Worm (Caenorhabditis elegans) whole organism, midembryonic: ENCODE results near the gene cyn-17.
A peak's percentile ranks its signal among the peaks of the same experiment; 100 is the strongest.

ENCODE experiments used
- T22C8.4 ChIP-seq: fragments of 200-800 bp; sonication (Bioruptor generic); IDR thresholded peaks from 2 replicates; pipeline ENCODE4 v1.3.6; 2022; ENCODE audit warnings: missing genetic modification characterization, missing compliant biosample characterization
- cog-1 ChIP-seq: sonication (generic microtip); optimal IDR thresholded peaks from 2 replicates; lab custom pipeline; 2016; ENCODE audit warnings: missing genetic modification characterization, missing compliant biosample characterization
- flt-1 ChIP-seq: fragments of 200-800 bp; sonication (Bioruptor generic); IDR thresholded peaks from 2 replicates; pipeline ENCODE4 v1.3.6; 2022; ENCODE audit warnings: missing genetic modification characterization, missing compliant biosample characterization
- klf-2 ChIP-seq: fragments of 200-800 bp; sonication (Bioruptor generic); conservative IDR thresholded peaks from 2 replicates; pipeline ENCODE4 v1.3.6; 2022; ENCODE audit warnings: missing genetic modification reagents, missing genetic modification characterization, missing compliant biosample characterization
- med-1 ChIP-seq: sonication (generic microtip); optimal IDR thresholded peaks from 2 replicates; lab custom pipeline; 2017; ENCODE audit warnings: missing genetic modification characterization, mild to moderate bottlenecking, missing compliant biosample characterization, antibody characterized with exemption, missing genetic modification reagents; ENCODE audit not compliant: insufficient read depth
- ref-1 ChIP-seq: fragments of 200-800 bp; sonication (Bioruptor generic); conservative IDR thresholded peaks from 2 replicates; pipeline ENCODE4 v1.3.6; 2022; ENCODE audit warnings: missing genetic modification reagents, missing genetic modification characterization, missing compliant biosample characterization
- tab-1 ChIP-seq: fragments of 200-800 bp; sonication (Bioruptor generic); IDR thresholded peaks from 2 replicates; pipeline ENCODE4 v1.3.6; 2022; ENCODE audit warnings: missing genetic modification characterization, missing compliant biosample characterization
- ztf-23 ChIP-seq: fragments of 200-800 bp; sonication (Bioruptor generic); IDR thresholded peaks from 2 replicates; pipeline ENCODE4 v1.3.6; 2022; ENCODE audit warnings: missing genetic modification reagents, missing genetic modification characterization, missing compliant biosample characterization
- ztf-29 ChIP-seq: fragments of 200-800 bp; sonication (Bioruptor generic); IDR thresholded peaks from 2 replicates; pipeline ENCODE4 v1.3.6; 2022; ENCODE audit warnings: missing genetic modification reagents, missing genetic modification characterization, missing compliant biosample characterization

Gene cyn-17

DNA sequence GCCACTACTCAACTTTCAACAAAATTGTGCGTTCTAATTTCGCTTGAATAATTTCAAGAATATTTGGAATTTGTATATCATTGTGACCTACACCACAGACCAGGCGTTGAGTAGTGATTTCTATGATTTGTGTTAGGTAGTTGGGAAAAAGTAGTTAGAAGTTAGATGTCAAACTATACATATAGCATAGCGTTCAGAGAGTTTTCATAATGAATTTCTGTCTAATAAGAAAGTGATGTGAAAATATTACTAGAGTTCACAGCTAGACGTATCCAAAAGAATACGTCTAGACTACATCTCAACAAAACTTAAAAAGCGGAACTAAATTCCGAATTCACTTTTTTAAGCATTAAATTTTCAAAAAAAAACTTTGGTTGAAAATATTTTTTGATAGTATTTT lies 35.9 kb downstream of the cyn-17 start:
- no peak for TF ChIP-seq flt-1 (GFP tag; lab: Robert Waterston, UW)
- TF ChIP-seq cog-1 (tag; lab: Kevin White, UChicago) = no peak
- TF ChIP-seq med-1 (GFP tag; lab: Kevin White, UChicago) = no peak
- TF ChIP-seq ref-1 (GFP tag; lab: Robert Waterston, UW) = no peak
- TF ChIP-seq ztf-29 (GFP tag; lab: Robert Waterston, UW) = no peak
- no peak for TF ChIP-seq ztf-23
- TF ChIP-seq klf-2 (GFP tag; lab: Robert Waterston, UW) = no peak

DNA sequence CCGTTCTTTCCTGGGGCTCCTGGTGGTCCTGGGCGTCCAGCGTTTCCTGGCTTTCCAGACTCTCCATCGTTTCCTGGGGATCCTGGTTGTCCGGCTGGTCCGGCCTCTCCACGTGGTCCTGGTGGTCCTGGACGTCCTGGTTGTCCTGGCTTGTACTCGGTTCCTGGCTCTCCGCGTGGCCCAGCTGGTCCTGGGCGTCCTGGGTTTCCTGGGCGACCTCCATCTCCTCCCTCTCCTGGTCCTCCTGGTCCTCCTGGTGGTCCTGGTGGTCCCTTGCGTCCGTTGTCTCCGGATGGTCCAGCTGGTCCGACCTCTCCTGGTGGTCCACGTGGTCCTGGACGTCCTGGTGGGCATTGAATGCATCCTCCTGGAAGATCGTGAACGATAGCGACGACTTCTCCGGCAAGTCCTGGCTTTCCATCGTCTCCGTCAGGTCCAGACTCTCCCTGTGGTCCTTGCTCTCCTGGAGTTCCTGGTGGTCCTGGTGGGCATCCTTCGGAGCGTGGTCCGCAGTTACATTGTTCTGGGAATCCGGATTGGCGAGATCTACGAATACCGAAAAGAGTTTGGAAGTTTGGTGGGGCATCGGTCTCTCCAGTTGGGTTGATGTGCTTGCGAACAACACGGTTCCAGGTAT lies 36.6 kb downstream of the cyn-17 start:
- TF ChIP-seq klf-2 (GFP tag; lab: Robert Waterston, UW) (no peak), flt-1 (GFP tag; lab: Robert Waterston, UW) (no peak), T22C8.4 (GFP tag; lab: Robert Waterston, UW) (no peak), ztf-29 (GFP tag; lab: Robert Waterston, UW) (no peak), tab-1 (GFP tag; lab: Robert Waterston, UW) (0 out of 2 replicates have a peak, but pooled peaks have one; percentile 17), ref-1 (GFP tag; lab: Robert Waterston, UW) (no peak), med-1 (GFP tag; lab: Kevin White, UChicago) (no peak), cog-1 (tag; lab: Kevin White, UChicago) (no peak)

DNA sequence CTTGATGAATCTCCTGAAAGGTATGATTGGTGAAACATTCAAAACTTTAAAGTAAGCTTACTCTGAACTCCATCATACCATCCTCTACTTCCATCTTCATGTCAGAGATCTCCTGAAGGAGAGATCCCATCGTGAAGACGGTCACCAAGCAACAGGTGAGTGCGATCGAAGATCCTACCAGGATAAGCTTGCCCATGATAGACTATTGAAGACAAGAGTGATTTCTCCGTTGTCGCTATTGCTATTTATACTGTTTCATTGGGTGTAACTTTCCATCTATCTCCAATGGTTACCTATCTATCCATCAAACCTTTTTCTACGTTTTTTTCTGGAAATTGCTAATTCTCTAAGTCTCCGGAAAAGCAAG lies 37.1 kb downstream of the cyn-17 start, which contains the start of gene col-140:
col-140 (minus strand) TSS at position 219 of the 367 bp plus-strand sequence.
- TF ChIP-seq cog-1 (tag; lab: Kevin White, UChicago) = no peak
- no peak for TF ChIP-seq flt-1 (GFP tag; lab: Robert Waterston, UW)
- TF ChIP-seq ref-1 (GFP tag; lab: Robert Waterston, UW) = no peak
- TF ChIP-seq tab-1 (GFP tag; lab: Robert Waterston, UW) = no peak
- TF ChIP-seq klf-2 (GFP tag; lab: Robert Waterston, UW) = no peak
- TF ChIP-seq ztf-23 = no peak
- no peak for TF ChIP-seq ztf-29 (GFP tag; lab: Robert Waterston, UW)
- TF ChIP-seq T22C8.4 (GFP tag; lab: Robert Waterston, UW) = no peak
- no peak for TF ChIP-seq med-1 (GFP tag; lab: Kevin White, UChicago)

ce11 chrV:5838576-5839366 lies 39.3 kb downstream of the cyn-17 start, which contains the start of gene F26F12.2:
F26F12.2 (minus strand) TSS chrV:5838613.
- TF ChIP-seq med-1 (GFP tag; lab: Kevin White, UChicago) = no peak
- no peak for TF ChIP-seq cog-1 (tag; lab: Kevin White, UChicago)
- no peak for TF ChIP-seq ztf-23
- no peak for TF ChIP-seq klf-2 (GFP tag; lab: Robert Waterston, UW)
- no peak for TF ChIP-seq T22C8.4 (GFP tag; lab: Robert Waterston, UW)
- no peak for TF ChIP-seq flt-1 (GFP tag; lab: Robert Waterston, UW)
- TF ChIP-seq tab-1 (GFP tag; lab: Robert Waterston, UW) = no peak
- no peak for TF ChIP-seq ztf-29 (GFP tag; lab: Robert Waterston, UW)
- TF ChIP-seq ref-1 (GFP tag; lab: Robert Waterston, UW) = no peak

- TF ChIP-seq tab-1 (GFP tag; lab: Robert Waterston, UW) = no peak
- no peak for TF ChIP-seq klf-2 (GFP tag; lab: Robert Waterston, UW)
- no peak for TF ChIP-seq ztf-29 (GFP tag; lab: Robert Waterston, UW)
- TF ChIP-seq flt-1 (GFP tag; lab: Robert Waterston, UW) = no peak
- no peak for TF ChIP-seq ztf-23
- TF ChIP-seq cog-1 (tag; lab: Kevin White, UChicago) = no peak
- no peak for TF ChIP-seq T22C8.4 (GFP tag; lab: Robert Waterston, UW)
- TF ChIP-seq med-1 (GFP tag; lab: Kevin White, UChicago) = no peak
- TF ChIP-seq ref-1 (GFP tag; lab: Robert Waterston, UW) = no peak
Measured at ce11 chrV:5840939-5841338, 41.5 kb downstream of the cyn-17 start.

DNA sequence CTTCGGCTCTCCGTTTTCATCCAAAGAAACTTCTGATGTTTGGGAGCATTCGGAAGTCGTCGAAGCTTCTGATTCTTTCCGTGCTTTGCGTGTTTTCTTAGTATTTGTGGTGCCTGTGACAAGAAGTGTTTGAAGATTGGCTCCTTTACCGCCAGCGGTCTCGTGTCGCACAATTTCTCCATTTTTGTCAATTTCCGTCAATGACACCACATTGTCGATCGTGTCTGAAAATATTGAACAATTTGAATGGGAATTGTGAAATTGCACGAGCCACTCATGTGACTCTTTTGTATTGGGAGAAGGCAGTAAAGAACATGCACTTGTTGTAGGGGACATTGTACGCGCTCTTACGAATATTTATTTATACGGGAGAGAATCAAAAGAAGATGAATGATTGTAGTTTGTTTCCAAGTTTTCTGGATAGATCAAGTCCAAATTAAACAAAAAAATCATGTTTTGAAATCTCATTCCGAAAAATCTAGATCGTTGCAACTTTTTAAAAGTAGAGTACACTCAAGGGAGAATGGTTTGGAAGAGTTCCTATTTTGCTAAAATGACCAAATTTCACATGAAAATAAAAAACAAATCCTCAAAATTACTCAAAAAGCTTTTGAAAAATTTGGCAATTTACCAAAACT lies 43.2 kb downstream of the cyn-17 start:
- TF ChIP-seq med-1 (GFP tag; lab: Kevin White, UChicago) (no peak), flt-1 (GFP tag; lab: Robert Waterston, UW) (no peak), ztf-23 (no peak), T22C8.4 (GFP tag; lab: Robert Waterston, UW) (no peak), ref-1 (GFP tag; lab: Robert Waterston, UW) (no peak), ztf-29 (GFP tag; lab: Robert Waterston, UW) (no peak), tab-1 (GFP tag; lab: Robert Waterston, UW) (no peak), klf-2 (GFP tag; lab: Robert Waterston, UW) (no peak), cog-1 (tag; lab: Kevin White, UChicago) (no peak)

ce11 chrV:5843415-5844337 lies 44.2 kb downstream of the cyn-17 start:
- TF ChIP-seq tab-1 (GFP tag; lab: Robert Waterston, UW) (0 out of 2 replicates have a peak, but pooled peaks have one; percentile 39), ztf-23 (no peak), flt-1 (GFP tag; lab: Robert Waterston, UW) (no peak; the same call in 1 of the 2 replicates), ztf-29 (GFP tag; lab: Robert Waterston, UW) (no peak), med-1 (GFP tag; lab: Kevin White, UChicago) (no peak), cog-1 (tag; lab: Kevin White, UChicago) (no peak)
